Fruit fly (Drosophila melanogaster) whole organism, embryonic: ENCODE results near the gene CG13117.

Experiments used
- CG11695 ChIP-seq: fragments of 200-800 bp; sonication (Bioruptor generic); IDR thresholded peaks from 3 replicates; pipeline ENCODE4 v1.3.6; 2022; ENCODE audit warnings: missing biosample characterization, missing genetic modification characterization
- CG12236 ChIP-seq: fragments of 200-800 bp; sonication (Bioruptor generic); optimal IDR thresholded peaks from 2 replicates; lab custom pipeline; 2016; ENCODE audit warnings: missing biosample characterization, missing genetic modification characterization
- CG13123 ChIP-seq: fragments of 200-800 bp; sonication (Bioruptor generic); optimal IDR thresholded peaks from 2 replicates; lab custom pipeline; 2016; ENCODE audit warnings: missing biosample characterization, missing genetic modification characterization
- CG30403 ChIP-seq: fragments of 200-800 bp; sonication (Bioruptor generic); optimal IDR thresholded peaks from 3 replicates; lab custom pipeline; 2016; ENCODE audit warnings: missing biosample characterization, missing genetic modification characterization
- CG3407 ChIP-seq: fragments of 200-800 bp; sonication (Bioruptor generic); optimal IDR thresholded peaks from 2 replicates; lab custom pipeline; 2018; ENCODE audit warnings: missing biosample characterization, mild to moderate bottlenecking, missing genetic modification characterization
- CG4360 ChIP-seq: fragments of 200-800 bp; sonication (Bioruptor generic); IDR thresholded peaks from 2 replicates; pipeline ENCODE4 v1.3.6; 2022; ENCODE audit warnings: missing biosample characterization, missing genetic modification characterization
- CG43689 ChIP-seq: fragments of 200-800 bp; sonication (Bioruptor generic); IDR thresholded peaks from 2 replicates; pipeline ENCODE4 v1.3.6; 2022; ENCODE audit warnings: missing biosample characterization, missing genetic modification characterization
- CG6254 ChIP-seq: fragments of 200-800 bp; sonication (Bioruptor generic); optimal IDR thresholded peaks from 3 replicates; lab custom pipeline; 2017; ENCODE audit warnings: mild to moderate bottlenecking, missing biosample characterization, missing genetic modification reagents, missing genetic modification characterization
- CG7357 ChIP-seq: fragments of 200-800 bp; sonication (Bioruptor generic); IDR thresholded peaks from 3 replicates; pipeline ENCODE4 v1.3.6; 2022; ENCODE audit warnings: missing biosample characterization, missing genetic modification characterization
- CG7786 ChIP-seq: fragments of 200-800 bp; sonication (Bioruptor generic); optimal IDR thresholded peaks from 2 replicates; lab custom pipeline; 2016; ENCODE audit warnings: missing biosample characterization, missing genetic modification characterization
- CG7928 ChIP-seq: fragments of 200-800 bp; sonication (Bioruptor generic); optimal IDR thresholded peaks from 2 replicates; lab custom pipeline; 2017; ENCODE audit warnings: missing biosample characterization, mild to moderate bottlenecking, missing genetic modification characterization
- CG9609 ChIP-seq: fragments of 200-800 bp; sonication (Bioruptor generic); optimal IDR thresholded peaks from 3 replicates; lab custom pipeline; 2016; ENCODE audit warnings: missing biosample characterization, missing genetic modification characterization
- Chrac-16 ChIP-seq: fragments of 200-800 bp; sonication (Bioruptor generic); optimal IDR thresholded peaks from 3 replicates; lab custom pipeline; 2016; ENCODE audit warnings: missing biosample characterization, missing genetic modification characterization
- CrebB ChIP-seq: fragments of 200-800 bp; sonication (Bioruptor generic); optimal IDR thresholded peaks from 3 replicates; lab custom pipeline; 2018; ENCODE audit warnings: missing biosample characterization, mild to moderate bottlenecking, missing genetic modification characterization
- Dll ChIP-seq: fragments of 200-800 bp; sonication (Bioruptor generic); IDR thresholded peaks from 4 replicates; pipeline ENCODE4 v1.3.6; 2022; ENCODE audit warnings: missing biosample characterization, missing genetic modification characterization; ENCODE audit not compliant: partially characterized antibody
- H2.0 ChIP-seq: fragments of 200-800 bp; sonication (Bioruptor generic); IDR thresholded peaks from 2 replicates; pipeline ENCODE4 v1.3.6; 2022; ENCODE audit warnings: missing biosample characterization, missing genetic modification characterization
- HLH4C ChIP-seq: fragments of 200-800 bp; sonication (Bioruptor generic); IDR thresholded peaks from 3 replicates; pipeline ENCODE4 v1.3.6; 2022; ENCODE audit warnings: missing biosample characterization, missing genetic modification characterization; ENCODE audit not compliant: partially characterized antibody
- Hr51 ChIP-seq, 2 experiments: fragments of 200-800 bp; sonication (Bioruptor generic); optimal IDR thresholded peaks; 2 replicates in 1 of 2; 3 replicates in 1 of 2; lab custom pipeline; 2016 to 2018; ENCODE audit warnings: missing biosample characterization in 2 of 2, missing genetic modification characterization in 2 of 2, mild to moderate bottlenecking in 1 of 2, moderate library complexity in 1 of 2
- Hr78 ChIP-seq, 2 experiments: fragments of 200-800 bp in 1 of 2; fragments of >200 bp in 1 of 2; sonication (Bioruptor generic) in 1 of 2; optimal IDR thresholded peaks; 2 replicates each; lab custom pipeline; 2017 to 2019; ENCODE audit warnings: missing biosample characterization in 2 of 2, missing genetic modification characterization in 2 of 2, mild to moderate bottlenecking in 1 of 2, moderate library complexity in 1 of 2
- Meics ChIP-seq: fragments of 200-800 bp; sonication (Bioruptor generic); optimal IDR thresholded peaks from 2 replicates; lab custom pipeline; 2017; ENCODE audit warnings: missing biosample characterization, mild to moderate bottlenecking, missing genetic modification characterization
- Oli ChIP-seq: fragments of 200-800 bp; sonication (Bioruptor generic); optimal IDR thresholded peaks from 2 replicates; lab custom pipeline; 2018; ENCODE audit warnings: missing biosample characterization, mild to moderate bottlenecking, missing genetic modification characterization, moderate library complexity
- Poxn ChIP-seq: fragments of 200-800 bp; sonication (Bioruptor generic); IDR thresholded peaks from 2 replicates; pipeline ENCODE4 v1.3.6; 2022; ENCODE audit warnings: missing biosample characterization, missing genetic modification characterization
- Rx ChIP-seq: fragments of 200-800 bp; sonication (Bioruptor generic); IDR thresholded peaks from 2 replicates; pipeline ENCODE4 v1.3.6; 2022; ENCODE audit warnings: missing biosample characterization, missing genetic modification characterization
- Sry-δ ChIP-seq: fragments of 200-800 bp; sonication (Bioruptor generic); optimal IDR thresholded peaks from 2 replicates; lab custom pipeline; 2016; ENCODE audit warnings: missing biosample characterization, missing genetic modification characterization
- Taf1 ChIP-seq: fragments of 200-800 bp; sonication (Bioruptor generic); IDR thresholded peaks from 2 replicates; pipeline ENCODE4 v1.3.6; 2022; ENCODE audit warnings: missing biosample characterization, missing genetic modification characterization
- Tbp ChIP-seq: fragments of >200 bp; optimal IDR thresholded peaks from 2 replicates; lab custom pipeline; 2018; ENCODE audit warnings: missing biosample characterization, missing genetic modification characterization
- Vsx1 ChIP-seq: fragments of 200-800 bp; sonication (Bioruptor generic); optimal IDR thresholded peaks from 2 replicates; lab custom pipeline; 2017; ENCODE audit warnings: missing biosample characterization, mild to moderate bottlenecking, missing genetic modification characterization, missing genetic modification reagents
- al ChIP-seq: fragments of 200-800 bp; sonication (Bioruptor generic); IDR thresholded peaks from 2 replicates; pipeline ENCODE4 v1.3.6; 2022; ENCODE audit warnings: missing biosample characterization, missing genetic modification characterization
- br ChIP-seq: fragments of >200 bp; optimal IDR thresholded peaks from 2 replicates; lab custom pipeline; 2017
- crp ChIP-seq, 2 experiments: fragments of 200-800 bp; sonication (Bioruptor generic); optimal IDR thresholded peaks; 2 replicates in 1 of 2; 3 replicates in 1 of 2; lab custom pipeline; 2017; ENCODE audit warnings: missing biosample characterization in 2 of 2, missing genetic modification characterization in 2 of 2, mild to moderate bottlenecking in 1 of 2, moderate library complexity in 1 of 2
- disco-r ChIP-seq: fragments of 200-800 bp; sonication (Bioruptor generic); optimal IDR thresholded peaks from 2 replicates; lab custom pipeline; 2016; ENCODE audit warnings: missing biosample characterization, missing genetic modification characterization
- fd102C ChIP-seq: fragments of 200-800 bp; sonication (Bioruptor generic); optimal IDR thresholded peaks from 2 replicates; lab custom pipeline; 2018; ENCODE audit warnings: missing biosample characterization, mild to moderate bottlenecking, missing genetic modification characterization, moderate library complexity
- ftz-f1 ChIP-seq: fragments of 200-800 bp; sonication (Bioruptor generic); optimal IDR thresholded peaks from 2 replicates; lab custom pipeline; 2016; ENCODE audit warnings: missing biosample characterization, missing genetic modification characterization
- grau ChIP-seq: fragments of 200-800 bp; optimal IDR thresholded peaks from 3 replicates; lab custom pipeline; 2019; ENCODE audit warnings: missing biosample characterization, mild to moderate bottlenecking, missing genetic modification characterization, moderate library complexity
- gsb-n ChIP-seq: fragments of 200-800 bp; sonication (Bioruptor generic); optimal IDR thresholded peaks from 3 replicates; lab custom pipeline; 2018; ENCODE audit warnings: missing biosample characterization, mild to moderate bottlenecking, missing genetic modification characterization
- hb ChIP-seq: fragments of 200-800 bp; sonication (Bioruptor generic); IDR thresholded peaks from 3 replicates; pipeline ENCODE4 v1.3.6; 2022; ENCODE audit warnings: missing biosample characterization, missing genetic modification characterization; ENCODE audit not compliant: partially characterized antibody
- knrl ChIP-seq: fragments of 200-800 bp; sonication (Bioruptor generic); IDR thresholded peaks from 3 replicates; pipeline ENCODE4 v1.3.6; 2022; ENCODE audit warnings: missing biosample characterization, missing genetic modification characterization; ENCODE audit not compliant: partially characterized antibody
- lilli ChIP-seq: fragments of 200-800 bp; sonication (Bioruptor generic); optimal IDR thresholded peaks from 3 replicates; lab custom pipeline; 2016; ENCODE audit warnings: missing biosample characterization, missing genetic modification characterization
- nerfin-2 ChIP-seq: fragments of 200-800 bp; sonication (Bioruptor generic); IDR thresholded peaks from 2 replicates; pipeline ENCODE4 v1.3.6; 2022; ENCODE audit warnings: missing biosample characterization, missing genetic modification characterization; ENCODE audit not compliant: partially characterized antibody
- pb ChIP-seq: fragments of 200-800 bp; sonication (Bioruptor generic); optimal IDR thresholded peaks from 3 replicates; lab custom pipeline; 2016; ENCODE audit warnings: missing biosample characterization, missing genetic modification characterization
- pros ChIP-seq: fragments of 200-800 bp; sonication (Bioruptor generic); optimal IDR thresholded peaks from 3 replicates; lab custom pipeline; 2019; ENCODE audit warnings: missing biosample characterization, mild to moderate bottlenecking, missing genetic modification characterization, moderate library complexity
- schlank ChIP-seq: fragments of 200-800 bp; sonication (Bioruptor generic); optimal IDR thresholded peaks from 2 replicates; lab custom pipeline; 2018; ENCODE audit warnings: missing biosample characterization, mild to moderate bottlenecking, missing genetic modification characterization
- scrt ChIP-seq: fragments of 200-800 bp; sonication (Bioruptor generic); optimal IDR thresholded peaks from 2 replicates; lab custom pipeline; 2018; ENCODE audit warnings: missing biosample characterization, mild to moderate bottlenecking, missing genetic modification characterization, moderate library complexity
- sens ChIP-seq: fragments of 200-800 bp; sonication (Bioruptor generic); peaks from one replicate; lab custom pipeline; 2016; ENCODE audit warnings: missing biosample characterization, missing genetic modification characterization
- shn ChIP-seq: fragments of 200-800 bp; sonication (Bioruptor generic); optimal IDR thresholded peaks from 3 replicates; lab custom pipeline; 2016; ENCODE audit warnings: missing biosample characterization, missing genetic modification characterization
- sim ChIP-seq: fragments of 200-800 bp; sonication (Bioruptor generic); IDR thresholded peaks from 2 replicates; pipeline ENCODE4 v1.3.6; 2022; ENCODE audit warnings: missing biosample characterization, missing genetic modification characterization
- sisA ChIP-seq: fragments of 200-800 bp; sonication (Bioruptor generic); IDR thresholded peaks from 2 replicates; pipeline ENCODE4 v1.3.6; 2022; ENCODE audit warnings: missing biosample characterization, missing genetic modification characterization
- sob ChIP-seq: fragments of 200-800 bp; sonication (Bioruptor generic); IDR thresholded peaks from 2 replicates; pipeline ENCODE4 v1.3.6; 2022; ENCODE audit warnings: missing biosample characterization, missing genetic modification characterization
- stwl ChIP-seq: fragments of 200-800 bp; sonication (Bioruptor generic); optimal IDR thresholded peaks from 3 replicates; lab custom pipeline; 2018; ENCODE audit warnings: missing biosample characterization, mild to moderate bottlenecking, missing genetic modification characterization, moderate library complexity
- ttk ChIP-seq: fragments of 200-800 bp; sonication (Bioruptor generic); IDR thresholded peaks from 2 replicates; pipeline ENCODE4 v2.1.2; 2022; ENCODE audit warnings: missing biosample characterization, missing genetic modification characterization
- wor ChIP-seq: fragments of 200-800 bp; sonication (Bioruptor generic); IDR thresholded peaks from 2 replicates; pipeline ENCODE4 v1.3.6; 2022; ENCODE audit warnings: missing biosample characterization, missing genetic modification characterization
- z ChIP-seq: fragments of 200-800 bp; sonication (Bioruptor generic); IDR thresholded peaks from 3 replicates; pipeline ENCODE4 v1.3.6; 2022; ENCODE audit warnings: missing biosample characterization, missing genetic modification characterization

CG13117 gene

DNA sequence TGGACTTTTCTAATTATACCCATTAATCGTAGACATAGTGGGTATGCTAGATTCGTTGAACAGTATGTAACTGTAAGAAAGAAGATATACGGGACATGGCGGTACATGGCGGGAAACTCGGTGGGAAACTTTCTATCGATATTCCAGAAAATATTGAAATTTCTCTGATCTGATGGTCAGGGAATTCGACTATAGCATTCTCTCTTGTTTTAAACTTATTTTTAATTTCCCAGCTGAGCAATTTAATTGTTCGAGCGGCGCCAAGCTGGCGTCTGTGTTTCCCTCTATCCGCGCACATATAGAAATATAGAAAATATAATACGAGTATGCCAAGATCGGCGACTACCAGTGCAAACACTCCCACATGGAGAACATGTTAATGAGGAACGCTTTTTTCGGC lies 42.7 kb downstream of the CG13117 start (continued):
- TF ChIP-seq pros (GFP tag; lab: Kevin White, UChicago) = no peak
- TF ChIP-seq Chrac-16 (GFP tag; lab: Kevin White, UChicago) = no peak
- TF ChIP-seq Vsx1 (GFP tag; lab: Kevin White, UChicago) = no peak
- no peak for TF ChIP-seq fd102C
- no peak for TF ChIP-seq sim (GFP tag; lab: Robert Waterston, UW)
- no peak for TF ChIP-seq sisA
- TF ChIP-seq sens (GFP tag; lab: Kevin White, UChicago) = peak; percentile 51
- no peak for TF ChIP-seq ftz-f1 (GFP tag; lab: Kevin White, UChicago)
- TF ChIP-seq CG43689 (GFP tag; lab: Robert Waterston, UW) = no peak
- TF ChIP-seq gsb-n (tag; lab: Kevin White, UChicago) = no peak
- peak; percentile 21; the same call in 1 of the 2 replicates for TF ChIP-seq H2.0 (GFP tag; lab: Robert Waterston, UW)
- no peak for TF ChIP-seq z
- TF ChIP-seq CG9609 = no peak
- no peak for TF ChIP-seq br
- TF ChIP-seq CG12236 (GFP tag; lab: Kevin White, UChicago) = no peak
- TF ChIP-seq nerfin-2 (GFP tag; lab: Robert Waterston, UW) = no peak
- TF ChIP-seq crp (GFP tag; optimal IDR thresholded peaks at IDR 0.05; lab: Kevin White, UChicago) = no peak
- TF ChIP-seq shn (GFP tag; lab: Kevin White, UChicago) = peak; percentile 29
- no peak for TF ChIP-seq Taf1 (GFP tag; lab: Robert Waterston, UW)
- no peak for TF ChIP-seq Tbp (GFP tag; lab: Kevin White, UChicago)
- TF ChIP-seq Rx (GFP tag; lab: Robert Waterston, UW) = no peak
- TF ChIP-seq sob = 0 out of 2 replicates have a peak, but pooled peaks have one; percentile 6
- no peak for TF ChIP-seq pb
- TF ChIP-seq schlank (tag; lab: Kevin White, UChicago) = no peak
- no peak for TF ChIP-seq hb (GFP tag; lab: Robert Waterston, UW)
- TF ChIP-seq CG30403 (GFP tag; lab: Kevin White, UChicago) = peak; percentile 41
- no peak for TF ChIP-seq stwl (tag; lab: Kevin White, UChicago)
- TF ChIP-seq disco-r (GFP tag; lab: Kevin White, UChicago) = no peak
- TF ChIP-seq HLH4C (GFP tag; lab: Robert Waterston, UW) = no peak
- TF ChIP-seq Hr51 (GFP tag; optimal IDR thresholded peaks at IDR 0.05; lab: Kevin White, UChicago) = no peak
- TF ChIP-seq CG6254 (GFP tag; lab: Kevin White, UChicago) = no peak
- TF ChIP-seq scrt (GFP tag; lab: Kevin White, UChicago) = no peak
- no peak for TF ChIP-seq CG7928
- peak; percentile 1 for TF ChIP-seq Oli (tag; lab: Kevin White, UChicago)
- TF ChIP-seq CG7357 = no peak
- no peak for TF ChIP-seq Poxn (GFP tag; lab: Robert Waterston, UW)
- TF ChIP-seq lilli (GFP tag; lab: Kevin White, UChicago) = peak; percentile 32
- no peak for TF ChIP-seq CG11695
- TF ChIP-seq Meics (GFP tag; lab: Kevin White, UChicago) = peak; percentile 27
- TF ChIP-seq Sry-δ (GFP tag; lab: Kevin White, UChicago) = no peak
- no peak for TF ChIP-seq CG4360 (GFP tag; lab: Robert Waterston, UW)
- TF ChIP-seq ttk (GFP tag; lab: Robert Waterston, UW) = no peak
- no peak for TF ChIP-seq CG3407
- no peak for TF ChIP-seq Hr78 (GFP tag; optimal IDR thresholded peaks at IDR 0.05; lab: Kevin White, UChicago)
- no peak for TF ChIP-seq Dll (GFP tag; lab: Robert Waterston, UW)
- TF ChIP-seq wor = no peak
- TF ChIP-seq CrebB (tag; lab: Kevin White, UChicago) = no peak
- TF ChIP-seq CG13123 = no peak
- peak; percentile 52 for TF ChIP-seq grau (tag; lab: Kevin White, UChicago)
- TF ChIP-seq knrl = no peak
- TF ChIP-seq al (GFP tag; lab: Robert Waterston, UW) = peak; percentile 26; the same call in 1 of the 2 replicates
- TF ChIP-seq CG7786 (GFP tag; lab: Kevin White, UChicago) = peak; percentile 30
